Fruit fly (Drosophila melanogaster): ENCODE results near the gene Sptr.

DNA sequence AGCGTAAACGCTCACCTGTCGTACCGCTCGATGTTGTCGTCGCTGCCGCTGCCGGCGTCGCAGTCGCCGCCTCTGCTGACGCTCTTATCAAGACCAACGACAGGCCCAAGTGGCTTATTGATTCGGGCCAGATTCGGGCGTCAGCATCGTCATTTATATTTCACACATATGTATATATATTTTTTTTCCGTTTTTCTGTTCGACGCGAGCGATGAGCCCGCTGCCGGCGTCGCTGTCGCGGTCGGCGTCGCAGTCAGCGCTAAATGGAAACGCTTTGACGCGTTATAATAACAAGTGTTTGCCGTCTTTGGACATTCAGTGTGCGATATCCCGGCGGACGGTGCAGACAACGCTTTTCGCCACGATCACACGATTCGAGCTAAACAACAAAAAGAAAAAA lies 37.8 kb upstream of the Sptr start:
- no peak for TF ChIP-seq CG8478 (optimal IDR thresholded peaks at IDR 0.05)
- no peak for TF ChIP-seq CTCF (optimal IDR thresholded peaks at IDR 0.05)
